Fruit fly (Drosophila melanogaster): ENCODE results near the gene pira.

Gene pira

dm6 chrX:12752196-12752595 lies 11.2 kb downstream of the pira start (continued):
- TF ChIP-seq CG6808 (GFP tag; optimal IDR thresholded peaks at IDR 0.05) (peak; percentile 99), salr (GFP tag; optimal IDR thresholded peaks at IDR 0.05) (peak; percentile 99 to 100), CG4318 (GFP tag; optimal IDR thresholded peaks at IDR 0.05) (peak; percentile 98), Gug (GFP tag; IDR thresholded peaks at IDR 0.05) (peak; percentile 99), CG15336 (GFP tag; IDR thresholded peaks at IDR 0.05) (peak; percentile 99), ss (GFP tag; optimal IDR thresholded peaks at IDR 0.05) (peak; percentile 100), CG32006 (GFP tag; optimal IDR thresholded peaks at IDR 0.05) (peak; percentile 99), topi (GFP tag; optimal IDR thresholded peaks at IDR 0.05) (peak; percentile 100), CG7368 (GFP tag; optimal IDR thresholded peaks at IDR 0.05) (peak; percentile 99), CG6276 (GFP tag; optimal IDR thresholded peaks at IDR 0.05) (peak; percentile 99), svp (GFP tag) (peak; percentile 100), Smox (GFP tag; optimal IDR thresholded peaks at IDR 0.05) (peak; percentile 100), CG31627 (GFP tag; optimal IDR thresholded peaks at IDR 0.05) (peak; percentile 100), eg (GFP tag; IDR thresholded peaks at IDR 0.05) (peak; percentile 99), Sox15 (GFP tag; optimal IDR thresholded peaks at IDR 0.05) (peak; percentile 99), CG1621 (tag; optimal IDR thresholded peaks at IDR 0.05) (peak; percentile 99), Ets96B (tag; optimal IDR thresholded peaks at IDR 0.05) (peak; percentile 100)

dm6 chrX:12751786-12752187 lies 11.6 kb downstream of the pira start:
- no peak for TF ChIP-seq CG34406 (GFP tag; optimal IDR thresholded peaks at IDR 0.05)
- TF ChIP-seq CG15336 (GFP tag; IDR thresholded peaks at IDR 0.05) = no peak
- TF ChIP-seq Ets21C (GFP tag; optimal IDR thresholded peaks at IDR 0.05) = no peak
- TF ChIP-seq Blimp-1 (GFP tag; optimal IDR thresholded peaks at IDR 0.05) = no peak
- TF ChIP-seq ss (GFP tag; optimal IDR thresholded peaks at IDR 0.05) = no peak
- no peak for TF ChIP-seq Sox14 (GFP tag; optimal IDR thresholded peaks at IDR 0.05)
- TF ChIP-seq fd85E (GFP tag; optimal IDR thresholded peaks at IDR 0.05) = no peak
- no peak for TF ChIP-seq spab (GFP tag; optimal IDR thresholded peaks at IDR 0.05)
- TF ChIP-seq vri (GFP tag; optimal IDR thresholded peaks at IDR 0.05) = no peak
- TF ChIP-seq CG10669 (GFP tag; optimal IDR thresholded peaks at IDR 0.05) = no peak
- TF ChIP-seq CG31627 (GFP tag; optimal IDR thresholded peaks at IDR 0.05) = no peak
- TF ChIP-seq CG6163 (GFP tag; IDR thresholded peaks at IDR 0.05) = no peak
- TF ChIP-seq achi (GFP tag; optimal IDR thresholded peaks at IDR 0.05) = no peak
- no peak for TF ChIP-seq eg (GFP tag; IDR thresholded peaks at IDR 0.05)
- no peak for TF ChIP-seq svp (GFP tag)
- no peak for TF ChIP-seq dsx (GFP tag; optimal IDR thresholded peaks at IDR 0.05; ENCODE audit: poor library complexity, severe bottlenecking)
- no peak for TF ChIP-seq Hr38 (GFP tag; optimal IDR thresholded peaks at IDR 0.05)
- no peak for TF ChIP-seq CG8119 (GFP tag; IDR thresholded peaks at IDR 0.05)
- no peak for TF ChIP-seq cyc (GFP tag; optimal IDR thresholded peaks at IDR 0.05)

- peak; percentile 100 for TF ChIP-seq CG10669 (GFP tag; optimal IDR thresholded peaks at IDR 0.05)
- peak; percentile 100 for TF ChIP-seq CG11294 (GFP tag; IDR thresholded peaks at IDR 0.05)
- TF ChIP-seq lz (GFP tag; optimal IDR thresholded peaks at IDR 0.05) = peak; percentile 100
- peak; percentile 100 for TF ChIP-seq Ets96B (tag; optimal IDR thresholded peaks at IDR 0.05)
- peak; percentile 100 for TF ChIP-seq CG3919 (GFP tag; optimal IDR thresholded peaks at IDR 0.05)
- TF ChIP-seq CG32006 (GFP tag; optimal IDR thresholded peaks at IDR 0.05) = peak; percentile 100
- TF ChIP-seq salr (GFP tag; optimal IDR thresholded peaks at IDR 0.05) = peak; percentile 99 to 100
- peak; percentile 99 for TF ChIP-seq CG7368 (GFP tag; optimal IDR thresholded peaks at IDR 0.05)
- peak; percentile 100 for TF ChIP-seq CG4318 (GFP tag; optimal IDR thresholded peaks at IDR 0.05)
- peak; percentile 87 for TF ChIP-seq fkh (GFP tag; optimal IDR thresholded peaks at IDR 0.05)
- peak; percentile 100 for TF ChIP-seq Hr4 (GFP tag; optimal IDR thresholded peaks at IDR 0.05)
- peak; percentile 100 for TF ChIP-seq ss (GFP tag; optimal IDR thresholded peaks at IDR 0.05)
- peak; percentile 100 for TF ChIP-seq acj6 (GFP tag; optimal IDR thresholded peaks at IDR 0.05)
- peak; percentile 99 for TF ChIP-seq achi (GFP tag; optimal IDR thresholded peaks at IDR 0.05)
- TF ChIP-seq Lpt (GFP tag; optimal IDR thresholded peaks at IDR 0.05) = peak; percentile 100
- TF ChIP-seq CG8632 (GFP tag; optimal IDR thresholded peaks at IDR 0.05) = peak; percentile 100
- peak; percentile 100 for TF ChIP-seq CG11762 (GFP tag; optimal IDR thresholded peaks at IDR 0.05; ENCODE audit: insufficient read depth)
- TF ChIP-seq CG1621 (tag; optimal IDR thresholded peaks at IDR 0.05) = peak; percentile 99
- TF ChIP-seq Smox (GFP tag; optimal IDR thresholded peaks at IDR 0.05) = peak; percentile 100
- TF ChIP-seq Eip75B (GFP tag; optimal IDR thresholded peaks at IDR 0.05) = peak; percentile 100
- TF ChIP-seq Eip78C (GFP tag) = peak; percentile 100
- TF ChIP-seq svp (GFP tag) = peak; percentile 100
- peak; percentile 100 for TF ChIP-seq Met (GFP tag; optimal IDR thresholded peaks at IDR 0.05)
- TF ChIP-seq CG3032 (tag; optimal IDR thresholded peaks at IDR 0.05) = peak; percentile 100
- peak; percentile 100 for TF ChIP-seq eg (GFP tag; IDR thresholded peaks at IDR 0.05)
- TF ChIP-seq CG34406 (GFP tag; optimal IDR thresholded peaks at IDR 0.05) = peak; percentile 100
- TF ChIP-seq Sox14 (GFP tag; optimal IDR thresholded peaks at IDR 0.05) = peak; percentile 100
- peak; percentile 100 for TF ChIP-seq CG8119 (GFP tag; IDR thresholded peaks at IDR 0.05)
- peak; percentile 100 for TF ChIP-seq Gug (GFP tag; IDR thresholded peaks at IDR 0.05)
- TF ChIP-seq dsx (GFP tag; optimal IDR thresholded peaks at IDR 0.05; ENCODE audit: poor library complexity, severe bottlenecking) = peak; percentile 100
Measured at dm6 chrX:12750928-12751631, 12.3 kb downstream of the pira start.

All from whole organism, prepupa.